Fruit fly (Drosophila melanogaster) whole organism, embryonic: ENCODE measurements around the gene CG33679.

Experiments used
- Aef1 ChIP-seq: fragments of 200-800 bp; sonication (Bioruptor generic); IDR thresholded peaks from 3 replicates; pipeline ENCODE4 v1.3.6; 2022; ENCODE audit warnings: missing biosample characterization, missing genetic modification characterization
- Asciz ChIP-seq: fragments of 200-800 bp; sonication (Bioruptor generic); optimal IDR thresholded peaks from 2 replicates; lab custom pipeline; 2017; ENCODE audit warnings: missing biosample characterization, mild to moderate bottlenecking, missing genetic modification characterization, missing genetic modification reagents
- CG10267 ChIP-seq: fragments of 200-800 bp; sonication (Bioruptor generic); optimal IDR thresholded peaks from 2 replicates; lab custom pipeline; 2018; ENCODE audit warnings: missing biosample characterization, mild to moderate bottlenecking, missing genetic modification characterization, moderate library complexity
- CG11398 ChIP-seq: fragments of 200-800 bp; sonication (Bioruptor generic); optimal IDR thresholded peaks from 2 replicates; lab custom pipeline; 2016; ENCODE audit warnings: missing biosample characterization, missing genetic modification characterization
- CG16815 ChIP-seq: fragments of 200-800 bp; sonication (Bioruptor generic); optimal IDR thresholded peaks from 3 replicates; lab custom pipeline; 2017; ENCODE audit warnings: missing biosample characterization, mild to moderate bottlenecking, missing genetic modification characterization
- CG2129 ChIP-seq: fragments of 200-800 bp; sonication (Bioruptor generic); IDR thresholded peaks from 2 replicates; pipeline ENCODE4 v1.3.6; 2022; ENCODE audit warnings: missing biosample characterization, missing genetic modification characterization; ENCODE audit not compliant: partially characterized antibody
- CG2199 ChIP-seq: fragments of 200-800 bp; sonication (Bioruptor generic); IDR thresholded peaks from 3 replicates; pipeline ENCODE4 v1.3.6; 2022; ENCODE audit warnings: missing biosample characterization, missing genetic modification characterization
- CG32772 ChIP-seq: fragments of 200-800 bp; sonication (Bioruptor generic); IDR thresholded peaks from 2 replicates; pipeline ENCODE4 v1.3.6; 2022; ENCODE audit warnings: missing biosample characterization, missing genetic modification characterization
- CG4707 ChIP-seq: fragments of 200-800 bp; sonication (Bioruptor generic); optimal IDR thresholded peaks from 2 replicates; lab custom pipeline; 2018; ENCODE audit warnings: missing biosample characterization, mild to moderate bottlenecking, missing genetic modification characterization, moderate library complexity
- CG9437 ChIP-seq: fragments of 200-800 bp; sonication (Bioruptor generic); optimal IDR thresholded peaks from 2 replicates; lab custom pipeline; 2018; ENCODE audit warnings: missing biosample characterization, mild to moderate bottlenecking, missing genetic modification characterization
- Camta ChIP-seq: fragments of 200-800 bp; sonication (Bioruptor generic); optimal IDR thresholded peaks from 2 replicates; lab custom pipeline; 2016; ENCODE audit warnings: missing biosample characterization, missing genetic modification characterization
- CoRest ChIP-seq: fragments of 200-800 bp; sonication (Bioruptor generic); optimal IDR thresholded peaks from 3 replicates; lab custom pipeline; 2018; ENCODE audit warnings: missing biosample characterization, mild to moderate bottlenecking, missing genetic modification characterization, moderate library complexity
- Dbx ChIP-seq: fragments of 200-800 bp; sonication (Bioruptor generic); IDR thresholded peaks from 3 replicates; pipeline ENCODE4 v1.3.6; 2022; ENCODE audit warnings: missing biosample characterization, missing genetic modification characterization
- Deaf1 ChIP-seq: fragments of 200-800 bp; optimal IDR thresholded peaks from 3 replicates; lab custom pipeline; 2019; ENCODE audit warnings: missing biosample characterization, mild to moderate bottlenecking, missing genetic modification characterization, moderate library complexity
- Doc3 ChIP-seq: fragments of 200-800 bp; sonication (Bioruptor generic); IDR thresholded peaks from 3 replicates; pipeline ENCODE4 v1.3.6; 2022; ENCODE audit warnings: missing biosample characterization, missing genetic modification characterization; ENCODE audit not compliant: partially characterized antibody
- E2f2 ChIP-seq: fragments of 200-800 bp; sonication (Bioruptor generic); IDR thresholded peaks from 2 replicates; pipeline ENCODE4 v1.3.6; 2022; ENCODE audit warnings: missing biosample characterization, missing genetic modification characterization
- Ets65A ChIP-seq: fragments of 200-800 bp; sonication (Bioruptor generic); peaks from one replicate; lab custom pipeline; 2016; ENCODE audit warnings: missing biosample characterization, missing genetic modification characterization
- Fer1 ChIP-seq: fragments of 200-800 bp; sonication (Bioruptor generic); optimal IDR thresholded peaks from 2 replicates; lab custom pipeline; 2017; ENCODE audit warnings: missing biosample characterization, mild to moderate bottlenecking, missing genetic modification characterization
- Gug ChIP-seq: fragments of 200-800 bp; sonication (Bioruptor generic); IDR thresholded peaks from 4 replicates; pipeline ENCODE4 v1.3.6; 2022; ENCODE audit warnings: missing biosample characterization, missing genetic modification characterization
- H2.0 ChIP-seq: fragments of 200-800 bp; sonication (Bioruptor generic); IDR thresholded peaks from 2 replicates; pipeline ENCODE4 v1.3.6; 2022; ENCODE audit warnings: missing biosample characterization, missing genetic modification characterization
- MESR4 ChIP-seq: fragments of 200-800 bp; sonication (Bioruptor generic); optimal IDR thresholded peaks from 2 replicates; lab custom pipeline; 2018; ENCODE audit warnings: missing biosample characterization, mild to moderate bottlenecking, missing genetic modification characterization, moderate library complexity
- Med ChIP-seq: fragments of 200-800 bp; sonication (Bioruptor generic); peaks from one replicate; lab custom pipeline; 2016; ENCODE audit warnings: missing biosample characterization, missing genetic modification characterization, mild to moderate bottlenecking, inconsistent platforms, moderate library complexity
- Oli ChIP-seq: fragments of 200-800 bp; sonication (Bioruptor generic); optimal IDR thresholded peaks from 2 replicates; lab custom pipeline; 2018; ENCODE audit warnings: missing biosample characterization, mild to moderate bottlenecking, missing genetic modification characterization, moderate library complexity
- PHDP ChIP-seq: fragments of 200-800 bp; sonication (Bioruptor generic); optimal IDR thresholded peaks from 3 replicates; lab custom pipeline; 2018; ENCODE audit warnings: missing biosample characterization, mild to moderate bottlenecking, missing genetic modification characterization, moderate library complexity
- Rfx ChIP-seq: fragments of 200-800 bp; sonication (Bioruptor generic); IDR thresholded peaks from 2 replicates; pipeline ENCODE4 v1.3.6; 2022; ENCODE audit warnings: missing biosample characterization, missing genetic modification characterization
- Scr ChIP-seq: fragments of 200-800 bp; sonication (Bioruptor generic); IDR thresholded peaks from 2 replicates; pipeline ENCODE4 v1.3.6; 2022; ENCODE audit warnings: missing biosample characterization, missing genetic modification characterization; ENCODE audit not compliant: partially characterized antibody
- Vsx1 ChIP-seq: fragments of 200-800 bp; sonication (Bioruptor generic); optimal IDR thresholded peaks from 2 replicates; lab custom pipeline; 2017; ENCODE audit warnings: missing biosample characterization, mild to moderate bottlenecking, missing genetic modification characterization, missing genetic modification reagents
- Xbp1 ChIP-seq: fragments of 200-800 bp; sonication (Bioruptor generic); optimal IDR thresholded peaks from 3 replicates; lab custom pipeline; 2016; ENCODE audit warnings: missing biosample characterization, mild to moderate bottlenecking, missing genetic modification characterization
- amos ChIP-seq: fragments of 200-800 bp; sonication (Bioruptor generic); IDR thresholded peaks from 2 replicates; pipeline ENCODE4 v1.3.6; 2022; ENCODE audit warnings: missing biosample characterization, missing genetic modification characterization; ENCODE audit not compliant: partially characterized antibody
- ato ChIP-seq: fragments of 200-800 bp; sonication (Bioruptor generic); IDR thresholded peaks from 2 replicates; pipeline ENCODE4 v1.3.6; 2022; ENCODE audit warnings: missing biosample characterization, missing genetic modification characterization; ENCODE audit not compliant: partially characterized antibody
- ci ChIP-seq: fragments of 200-800 bp; sonication (Bioruptor generic); IDR thresholded peaks from 3 replicates; pipeline ENCODE4 v1.3.6; 2022; ENCODE audit warnings: missing biosample characterization, missing genetic modification characterization
- dati ChIP-seq: fragments of 200-800 bp; sonication (Bioruptor generic); IDR thresholded peaks from 2 replicates; pipeline ENCODE4 v1.3.6; 2022; ENCODE audit warnings: missing biosample characterization, missing genetic modification characterization
- dysf ChIP-seq: fragments of 200-800 bp; sonication (Bioruptor generic); IDR thresholded peaks from 3 replicates; pipeline ENCODE4 v1.3.6; 2022; ENCODE audit warnings: missing biosample characterization, missing genetic modification characterization
- eve ChIP-seq, 2 experiments: fragments of >200 bp; optimal IDR thresholded peaks; 2 replicates each; lab custom pipeline; 2017; ENCODE audit warnings: missing biosample characterization in 2 of 2, missing genetic modification characterization in 2 of 2
- ewg ChIP-seq: fragments of 200-800 bp; sonication (Bioruptor generic); optimal IDR thresholded peaks from 3 replicates; lab custom pipeline; 2017; ENCODE audit warnings: mild to moderate bottlenecking, missing biosample characterization, missing genetic modification reagents, missing genetic modification characterization
- h ChIP-seq: fragments of >200 bp; optimal IDR thresholded peaks from 2 replicates; lab custom pipeline; 2017
- jigr1 ChIP-seq: fragments of 200-800 bp; sonication (Bioruptor generic); IDR thresholded peaks from 3 replicates; pipeline ENCODE4 v1.3.6; 2022; ENCODE audit warnings: missing biosample characterization, missing genetic modification characterization
- mld ChIP-seq: fragments of 200-800 bp; sonication (Bioruptor generic); IDR thresholded peaks from 3 replicates; pipeline ENCODE4 v1.3.6; 2022; ENCODE audit warnings: missing biosample characterization, missing genetic modification characterization; ENCODE audit not compliant: partially characterized antibody
- odd ChIP-seq: fragments of 200-800 bp; sonication (Bioruptor generic); optimal IDR thresholded peaks from 2 replicates; lab custom pipeline; 2017; ENCODE audit warnings: missing biosample characterization, mild to moderate bottlenecking, missing genetic modification characterization
- org-1 ChIP-seq: fragments of 200-800 bp; sonication (Bioruptor generic); optimal IDR thresholded peaks from 2 replicates; lab custom pipeline; 2017; ENCODE audit warnings: missing biosample characterization, missing genetic modification characterization
- pan ChIP-seq, 4 experiments: fragments of >200 bp in 3 of 4; fragments of 200-800 bp in 1 of 4; sonication (Bioruptor generic) in 1 of 4; optimal IDR thresholded peaks in 3 of 4; IDR thresholded peaks in 1 of 4; 2 replicates each; pipeline versions ENCODE4 v1.3.6 to Lab custom; 2017 to 2022; ENCODE audit warnings: missing biosample characterization in 2 of 4, missing genetic modification characterization in 2 of 4, mixed read lengths in 1 of 4
- pfk ChIP-seq: fragments of 200-800 bp; sonication (Bioruptor generic); optimal IDR thresholded peaks from 2 replicates; lab custom pipeline; 2018; ENCODE audit warnings: missing biosample characterization, mild to moderate bottlenecking, missing genetic modification characterization, moderate library complexity
- pzg ChIP-seq: fragments of 200-800 bp; sonication (Bioruptor generic); optimal IDR thresholded peaks from 3 replicates; lab custom pipeline; 2018; ENCODE audit warnings: missing biosample characterization, mild to moderate bottlenecking, missing genetic modification characterization, moderate library complexity
- sc ChIP-seq, 3 experiments: fragments of >200 bp in 2 of 3; fragments of 200-800 bp in 1 of 3; sonication (Bioruptor generic) in 1 of 3; optimal IDR thresholded peaks; 2 replicates in 2 of 3; 3 replicates in 1 of 3; lab custom pipeline; 2017; ENCODE audit warnings: mild to moderate bottlenecking in 1 of 3, missing biosample characterization in 1 of 3, missing genetic modification characterization in 1 of 3, missing genetic modification reagents in 1 of 3
- scrt ChIP-seq: fragments of 200-800 bp; sonication (Bioruptor generic); optimal IDR thresholded peaks from 2 replicates; lab custom pipeline; 2018; ENCODE audit warnings: missing biosample characterization, mild to moderate bottlenecking, missing genetic modification characterization, moderate library complexity
- sr ChIP-seq: fragments of 200-800 bp; sonication (Bioruptor generic); IDR thresholded peaks from 3 replicates; pipeline ENCODE4 v1.3.6; 2022; ENCODE audit warnings: missing biosample characterization, missing genetic modification characterization
- ssp ChIP-seq: fragments of 200-800 bp; sonication (Bioruptor generic); IDR thresholded peaks from 2 replicates; pipeline ENCODE4 v1.3.6; 2022; ENCODE audit warnings: missing biosample characterization, missing genetic modification characterization
- trem ChIP-seq: fragments of 200-800 bp; optimal IDR thresholded peaks from 3 replicates; lab custom pipeline; 2019; ENCODE audit warnings: missing biosample characterization, mild to moderate bottlenecking, missing genetic modification characterization, moderate library complexity
- twi ChIP-seq: fragments of 200-800 bp; optimal IDR thresholded peaks from 2 replicates; lab custom pipeline; 2019; ENCODE audit warnings: missing biosample characterization, mild to moderate bottlenecking, missing genetic modification characterization, moderate library complexity
- vnd ChIP-seq: fragments of 200-800 bp; sonication (Bioruptor generic); IDR thresholded peaks from 3 replicates; pipeline ENCODE4 v1.3.6; 2022; ENCODE audit warnings: missing biosample characterization, missing genetic modification characterization; ENCODE audit not compliant: partially characterized antibody
- zen ChIP-seq: fragments of 200-800 bp; sonication (Bioruptor generic); optimal IDR thresholded peaks from 3 replicates; lab custom pipeline; 2018; ENCODE audit warnings: missing biosample characterization, mild to moderate bottlenecking, missing genetic modification characterization, moderate library complexity

The CG33679 gene

DNA sequence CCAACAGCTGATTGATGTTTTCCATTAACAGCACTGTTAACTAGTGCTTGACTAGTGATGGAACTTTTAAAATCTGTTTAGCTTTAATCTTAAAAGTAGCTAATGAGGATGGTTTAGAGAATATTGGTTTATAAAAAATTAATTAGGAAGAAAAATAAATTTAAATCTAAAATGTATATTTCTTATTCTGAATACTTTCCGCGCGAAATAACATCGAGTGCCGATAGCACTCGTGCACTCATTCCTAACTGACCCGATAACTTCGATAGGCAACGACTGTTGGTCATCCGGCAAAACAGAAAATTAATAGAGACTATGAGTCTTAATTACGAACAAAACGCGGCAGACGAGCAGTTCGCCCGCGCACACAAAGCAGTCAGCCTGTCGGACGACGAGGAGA lies 48.4 kb upstream of the CG33679 start, which contains the start of the genes THG and Rnmt (continued):
- peak; percentile 82 for TF ChIP-seq vnd (GFP tag; lab: Robert Waterston, UW)
- peak; percentile 82 for TF ChIP-seq Aef1 (GFP tag; lab: Robert Waterston, UW)
- peak; percentile 66 for TF ChIP-seq odd
- peak; percentile 77 for TF ChIP-seq Fer1
- peak; percentile 83 for TF ChIP-seq amos
- TF ChIP-seq CG10267 (tag; lab: Kevin White, UChicago): peak; percentile 84
- no peak for TF ChIP-seq org-1 (GFP tag; lab: Kevin White, UChicago)
- TF ChIP-seq sr (GFP tag; lab: Robert Waterston, UW): peak; percentile 11; the same call in 1 of the 3 replicates
- peak; percentile 92 for TF ChIP-seq Scr (GFP tag; lab: Robert Waterston, UW)
- peak; percentile 54 for TF ChIP-seq pzg (GFP tag; lab: Kevin White, UChicago)
- TF ChIP-seq trem (tag; lab: Kevin White, UChicago): peak; percentile 85
- no peak for TF ChIP-seq mld (GFP tag; lab: Robert Waterston, UW)
- TF ChIP-seq twi (tag; lab: Kevin White, UChicago): peak; percentile 79
- TF ChIP-seq pfk (GFP tag; lab: Kevin White, UChicago): peak; percentile 6
- TF ChIP-seq CG11398 (GFP tag; lab: Kevin White, UChicago): no peak
- peak; percentile 93 for TF ChIP-seq Ets65A
- peak; percentile 75 for TF ChIP-seq CG16815 (GFP tag; lab: Kevin White, UChicago)
- peak; percentile 91 for TF ChIP-seq Xbp1 (GFP tag; lab: Kevin White, UChicago)
- peak; percentile 90 for TF ChIP-seq PHDP
- peak; percentile 89 for TF ChIP-seq CoRest (tag; lab: Kevin White, UChicago)
- peak; percentile 93 for TF ChIP-seq Dbx (GFP tag; lab: Robert Waterston, UW)
- 0 out of 3 replicates have a peak, but pooled peaks have one; percentile 37 for TF ChIP-seq jigr1 (GFP tag; lab: Robert Waterston, UW)
- peak; percentile 41; the same call in 1 of the 2 replicates for TF ChIP-seq ato
- TF ChIP-seq h: no peak
- TF ChIP-seq CG2199: peak; percentile 56; the same call in 1 of the 3 replicates
- TF ChIP-seq Oli (tag; lab: Kevin White, UChicago): peak; percentile 75
- TF ChIP-seq H2.0: peak; percentile 84
- peak; percentile 20 for TF ChIP-seq CG4707 (GFP tag; lab: Kevin White, UChicago)
- TF ChIP-seq Doc3 (GFP tag; lab: Robert Waterston, UW): peak; percentile 85
- peak; percentile 76 for TF ChIP-seq CG32772 (GFP tag; lab: Robert Waterston, UW)
- TF ChIP-seq zen (tag; lab: Kevin White, UChicago): peak; percentile 83
- no peak for TF ChIP-seq sc (optimal IDR thresholded peaks at IDR 0.05; lab: Kevin White, UChicago)
- peak; percentile 61 for TF ChIP-seq sc (GFP tag; optimal IDR thresholded peaks at IDR 0.05; lab: Kevin White, UChicago)
- peak; percentile 58 for TF ChIP-seq MESR4 (GFP tag; lab: Kevin White, UChicago)
- no peak for TF ChIP-seq Vsx1 (GFP tag; lab: Kevin White, UChicago)
- peak; percentile 46 for TF ChIP-seq CG9437 (GFP tag; lab: Kevin White, UChicago)
- peak; percentile 91 for TF ChIP-seq Rfx
- TF ChIP-seq ssp: peak; percentile 66
- TF ChIP-seq pan (optimal IDR thresholded peaks at IDR 0.05; lab: Kevin White, UChicago): no peak
- TF ChIP-seq pan (GFP tag; optimal IDR thresholded peaks at IDR 0.05 in 1 of 2, IDR thresholded peaks at IDR 0.05 in 1 of 2): peak in 1 of 2 experiments; percentile 83

DNA sequence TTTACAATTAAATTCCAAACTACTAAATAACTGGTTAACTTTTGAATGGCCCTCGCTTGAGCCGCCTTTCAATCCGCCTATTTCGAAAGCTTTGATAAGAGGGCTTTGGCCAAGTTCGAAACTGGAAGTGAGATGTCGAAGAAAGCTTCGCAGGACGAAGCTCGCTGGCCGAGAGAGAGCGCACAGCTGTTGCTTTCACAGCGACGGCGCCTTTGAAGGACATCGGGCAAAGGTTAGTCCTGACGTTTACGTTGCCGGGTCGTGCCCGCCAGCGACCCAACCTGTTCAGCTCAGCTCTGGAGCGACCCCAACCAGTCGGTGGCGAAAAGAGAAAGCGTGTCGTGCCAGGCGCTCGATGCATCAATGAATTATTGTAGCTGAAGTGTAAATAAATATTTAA lies 46.3 kb upstream of the CG33679 start:
- TF ChIP-seq Asciz (GFP tag; lab: Kevin White, UChicago): no peak
- no peak for TF ChIP-seq dati
- TF ChIP-seq CG2129 (GFP tag; lab: Robert Waterston, UW): no peak
- peak; percentile 58 for TF ChIP-seq Deaf1
- no peak for TF ChIP-seq Camta (GFP tag; lab: Kevin White, UChicago)
- TF ChIP-seq dysf (GFP tag; lab: Robert Waterston, UW): no peak
- TF ChIP-seq ci (GFP tag; lab: Robert Waterston, UW): 0 out of 3 replicates have a peak, but pooled peaks have one; percentile 25
- TF ChIP-seq ewg (GFP tag; lab: Kevin White, UChicago): peak; percentile 14
- TF ChIP-seq E2f2 (GFP tag; lab: Robert Waterston, UW): no peak
- peak; percentile 34 for TF ChIP-seq Med (GFP tag; lab: Kevin White, UChicago)
- peak; percentile 93 for TF ChIP-seq scrt (GFP tag; lab: Kevin White, UChicago)
- TF ChIP-seq Fer1: peak; percentile 4
- no peak for TF ChIP-seq Gug (GFP tag; lab: Robert Waterston, UW)
- TF ChIP-seq eve (GFP tag; optimal IDR thresholded peaks at IDR 0.05; lab: Kevin White, UChicago): no peak
